Worm (Caenorhabditis elegans) whole organism, midembryonic: ENCODE measurements around the gene amph-1.

Experiments
- T22C8.4 ChIP-seq: fragments of 200-800 bp; sonication (Bioruptor generic); IDR thresholded peaks from 2 replicates; pipeline ENCODE4 v1.3.6; 2022; ENCODE audit warnings: missing genetic modification characterization, missing compliant biosample characterization
- cog-1 ChIP-seq: sonication (generic microtip); optimal IDR thresholded peaks from 2 replicates; lab custom pipeline; 2016; ENCODE audit warnings: missing genetic modification characterization, missing compliant biosample characterization
- flt-1 ChIP-seq: fragments of 200-800 bp; sonication (Bioruptor generic); IDR thresholded peaks from 2 replicates; pipeline ENCODE4 v1.3.6; 2022; ENCODE audit warnings: missing genetic modification characterization, missing compliant biosample characterization
- klf-2 ChIP-seq: fragments of 200-800 bp; sonication (Bioruptor generic); conservative IDR thresholded peaks from 2 replicates; pipeline ENCODE4 v1.3.6; 2022; ENCODE audit warnings: missing genetic modification reagents, missing genetic modification characterization, missing compliant biosample characterization
- med-1 ChIP-seq: sonication (generic microtip); optimal IDR thresholded peaks from 2 replicates; lab custom pipeline; 2017; ENCODE audit warnings: missing genetic modification characterization, mild to moderate bottlenecking, missing compliant biosample characterization, antibody characterized with exemption, missing genetic modification reagents; ENCODE audit not compliant: insufficient read depth
- ref-1 ChIP-seq: fragments of 200-800 bp; sonication (Bioruptor generic); conservative IDR thresholded peaks from 2 replicates; pipeline ENCODE4 v1.3.6; 2022; ENCODE audit warnings: missing genetic modification reagents, missing genetic modification characterization, missing compliant biosample characterization
- tab-1 ChIP-seq: fragments of 200-800 bp; sonication (Bioruptor generic); IDR thresholded peaks from 2 replicates; pipeline ENCODE4 v1.3.6; 2022; ENCODE audit warnings: missing genetic modification characterization, missing compliant biosample characterization
- ztf-23 ChIP-seq: fragments of 200-800 bp; sonication (Bioruptor generic); IDR thresholded peaks from 2 replicates; pipeline ENCODE4 v1.3.6; 2022; ENCODE audit warnings: missing genetic modification reagents, missing genetic modification characterization, missing compliant biosample characterization
- ztf-29 ChIP-seq: fragments of 200-800 bp; sonication (Bioruptor generic); IDR thresholded peaks from 2 replicates; pipeline ENCODE4 v1.3.6; 2022; ENCODE audit warnings: missing genetic modification reagents, missing genetic modification characterization, missing compliant biosample characterization

- TF ChIP-seq klf-2 (GFP tag; lab: Robert Waterston, UW) (no peak), ztf-23 (no peak), cog-1 (tag; lab: Kevin White, UChicago) (no peak), ref-1 (GFP tag; lab: Robert Waterston, UW) (no peak), flt-1 (GFP tag; lab: Robert Waterston, UW) (no peak), tab-1 (GFP tag; lab: Robert Waterston, UW) (no peak), T22C8.4 (no peak), ztf-29 (no peak), med-1 (GFP tag; lab: Kevin White, UChicago) (no peak)
Measured at ce11 chrIV:9678007-9678406, 30.3 kb upstream of the amph-1 start.
